Fruit fly (Drosophila melanogaster) whole organism, prepupa: Measurements from ENCODE around the gene CG15539.

Experiments
- CG4318 ChIP-seq: fragments of 200-800 bp; sonication (Bioruptor generic); optimal IDR thresholded peaks from 3 replicates; lab custom pipeline; 2017; ENCODE audit warnings: missing biosample characterization, mild to moderate bottlenecking, missing genetic modification characterization
- CG6276 ChIP-seq: fragments of 200-800 bp; sonication (Bioruptor generic); optimal IDR thresholded peaks from 2 replicates; lab custom pipeline; 2017; ENCODE audit warnings: missing biosample characterization, mild to moderate bottlenecking, missing genetic modification characterization
- CG6854 ChIP-seq: fragments of 200-800 bp; sonication (Bioruptor generic); optimal IDR thresholded peaks from 2 replicates; lab custom pipeline; 2017; ENCODE audit warnings: missing biosample characterization, mild to moderate bottlenecking, missing genetic modification characterization
- Eip78C ChIP-seq: fragments of 200-800 bp; sonication (Bioruptor generic); peaks from one replicate; lab custom pipeline; 2016; ENCODE audit warnings: missing biosample characterization, missing genetic modification characterization
- Eip93F ChIP-seq: fragments of 200-800 bp; sonication (Bioruptor generic); optimal IDR thresholded peaks from 2 replicates; lab custom pipeline; 2016; ENCODE audit warnings: missing biosample characterization, mild to moderate bottlenecking, missing genetic modification characterization
- Hr38 ChIP-seq: sonication (Bioruptor generic); optimal IDR thresholded peaks from 2 replicates; lab custom pipeline; 2016; ENCODE audit warnings: missing biosample characterization, missing genetic modification characterization
- Lpt ChIP-seq: fragments of 200-800 bp; sonication (Bioruptor generic); optimal IDR thresholded peaks from 3 replicates; lab custom pipeline; 2016; ENCODE audit warnings: missing biosample characterization, missing genetic modification characterization
- acj6 ChIP-seq: fragments of 200-800 bp; sonication (Bioruptor generic); optimal IDR thresholded peaks from 3 replicates; lab custom pipeline; 2016; ENCODE audit warnings: missing biosample characterization, missing genetic modification characterization
- dac ChIP-seq: fragments of 200-800 bp; sonication (Bioruptor generic); optimal IDR thresholded peaks from 2 replicates; lab custom pipeline; 2017; ENCODE audit warnings: missing biosample characterization, mild to moderate bottlenecking, missing genetic modification characterization
- fkh ChIP-seq: fragments of 200-800 bp; sonication (Bioruptor generic); optimal IDR thresholded peaks from 3 replicates; lab custom pipeline; 2017; ENCODE audit warnings: missing biosample characterization, mild to moderate bottlenecking, missing genetic modification characterization, moderate library complexity
- pdm3 ChIP-seq: fragments of 200-800 bp; sonication (Bioruptor generic); optimal IDR thresholded peaks from 3 replicates; lab custom pipeline; 2016; ENCODE audit warnings: missing biosample characterization, missing genetic modification characterization
- topi ChIP-seq: fragments of 200-800 bp; sonication (Bioruptor generic); optimal IDR thresholded peaks from 3 replicates; lab custom pipeline; 2016; ENCODE audit warnings: missing biosample characterization, missing genetic modification characterization

- peak; percentile 40 for TF ChIP-seq CG6276 (GFP tag; lab: Kevin White, UChicago)
- no peak for TF ChIP-seq Eip78C (GFP tag; lab: Kevin White, UChicago)
- TF ChIP-seq topi (GFP tag; lab: Kevin White, UChicago), result peak; percentile 72
- TF ChIP-seq CG4318, result peak; percentile 52
- peak; percentile 60 for TF ChIP-seq pdm3 (GFP tag; lab: Kevin White, UChicago)
- no peak for TF ChIP-seq dac (GFP tag; lab: Kevin White, UChicago)
- no peak for TF ChIP-seq CG6854 (GFP tag; lab: Kevin White, UChicago)
- TF ChIP-seq Eip93F (GFP tag; lab: Kevin White, UChicago), result no peak
- peak; percentile 69 for TF ChIP-seq acj6 (GFP tag; lab: Kevin White, UChicago)
- TF ChIP-seq Hr38 (GFP tag; lab: Kevin White, UChicago), result no peak
- TF ChIP-seq fkh (GFP tag; lab: Kevin White, UChicago), result no peak
- no peak for TF ChIP-seq Lpt
Observed at dm6 chr3R:30501174-30501573, 4.6 kb upstream of the CG15539 start.
